Worm (Caenorhabditis elegans) whole organism, L4/young adult: ENCODE data around the gene Y72A10A.1.

ENCODE experiments used
- W03F9.2 ChIP-seq: fragments of 150-350 bp; optimal IDR thresholded peaks from 2 replicates; lab custom pipeline; 2014; ENCODE audit warnings: missing biosample characterization, missing genetic modification characterization
- dao-5 ChIP-seq: sonication (generic microtip); optimal IDR thresholded peaks from 2 replicates; lab custom pipeline; 2016; ENCODE audit warnings: missing genotype, missing genetic modification characterization, moderate library complexity, missing compliant biosample characterization
- him-1 ChIP-seq: sonication (generic microtip); optimal IDR thresholded peaks from 2 replicates; lab custom pipeline; 2016; ENCODE audit warnings: missing genotype, missing genetic modification reagents, missing genetic modification characterization, missing compliant biosample characterization

Y72A10A.1 gene

ce11 chrX:6081793-6082192 lies 56.4 kb downstream of the Y72A10A.1 start:
- TF ChIP-seq him-1 (tag; lab: Kevin White, UChicago) (no peak), dao-5 (tag; lab: Kevin White, UChicago) (no peak), W03F9.2 (tag; lab: Kevin White, UChicago) (no peak)
